Worm (Caenorhabditis elegans) whole organism, L4/young adult: ENCODE measurements around the gene sodh-2.

Experiments
- W03F9.2 ChIP-seq: fragments of 150-350 bp; optimal IDR thresholded peaks from 2 replicates; lab custom pipeline; 2014; ENCODE audit warnings: missing biosample characterization, missing genetic modification characterization
- dao-5 ChIP-seq: sonication (generic microtip); optimal IDR thresholded peaks from 2 replicates; lab custom pipeline; 2016; ENCODE audit warnings: missing genotype, missing genetic modification characterization, moderate library complexity, missing compliant biosample characterization
- him-1 ChIP-seq: sonication (generic microtip); optimal IDR thresholded peaks from 2 replicates; lab custom pipeline; 2016; ENCODE audit warnings: missing genotype, missing genetic modification reagents, missing genetic modification characterization, missing compliant biosample characterization

Gene sodh-2

DNA sequence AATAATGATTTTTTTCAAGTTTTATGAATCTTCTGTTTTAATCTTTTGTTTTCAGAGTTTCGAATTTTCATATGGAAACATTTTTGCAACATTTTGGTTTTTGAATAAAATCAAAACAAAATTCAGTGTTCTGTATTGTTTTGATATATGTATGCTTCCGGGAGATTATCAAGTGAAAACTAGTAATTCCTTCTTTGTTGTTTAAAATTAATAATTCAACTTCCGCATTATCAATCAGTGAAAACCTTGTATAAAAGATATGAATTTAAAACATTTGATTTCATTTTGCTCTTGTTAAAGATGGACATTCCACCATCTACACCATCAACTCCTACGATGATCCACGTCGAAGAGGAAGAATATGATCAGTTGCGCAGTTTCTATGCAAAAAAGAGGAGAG is 11.3 kb downstream of the sodh-2 start, which contains the start of gene sulp-5:
Gene sulp-5 (plus strand): TSS at position 301 of the 400 bp plus-strand sequence.
- no peak for TF ChIP-seq dao-5
- no peak for TF ChIP-seq W03F9.2
- no peak for TF ChIP-seq him-1

DNA sequence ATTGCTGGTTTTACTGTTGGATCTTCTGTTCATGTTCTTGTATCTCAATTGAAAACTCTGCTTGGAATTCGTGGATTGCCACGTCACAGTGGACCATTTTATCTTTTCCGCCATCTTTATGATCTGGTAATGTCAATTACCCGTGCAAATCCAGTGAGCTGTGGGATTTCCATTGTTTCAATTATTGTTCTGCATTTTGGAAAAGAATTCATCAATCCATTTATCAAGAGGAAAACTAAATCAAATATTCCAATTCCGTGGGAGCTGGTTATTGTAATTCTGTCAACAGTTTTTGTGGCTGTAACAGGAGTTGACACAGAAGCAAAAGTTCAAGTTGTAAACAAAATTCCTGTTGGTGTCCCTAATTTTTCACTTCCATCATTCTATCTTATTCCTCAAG is 14.4 kb downstream of the sodh-2 start:
- no peak for TF ChIP-seq him-1
- TF ChIP-seq W03F9.2 = no peak
- TF ChIP-seq dao-5 = no peak

DNA sequence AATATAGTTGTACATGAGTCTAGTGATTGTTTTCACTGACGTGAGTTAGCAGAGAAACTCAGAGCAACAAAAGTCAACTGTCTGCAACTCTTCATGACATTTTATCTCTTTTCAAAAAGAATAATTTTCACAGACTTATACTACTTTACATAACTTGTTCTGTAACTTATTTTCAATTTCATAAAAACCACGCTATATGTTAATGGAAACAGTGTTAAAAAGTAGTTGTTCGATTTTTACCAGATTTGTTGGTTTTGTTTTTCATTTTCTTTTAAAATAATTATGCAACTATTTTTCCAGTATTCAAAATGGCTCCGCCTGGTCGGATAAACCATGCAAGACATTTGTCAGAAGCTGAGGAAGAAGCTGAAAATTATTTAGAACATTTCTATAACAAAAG is 16.0 kb downstream of the sodh-2 start, which contains the start of gene sulp-4:
Gene sulp-4 (plus strand): TSS at position 301 of the 400 bp plus-strand sequence.
- no peak for TF ChIP-seq him-1
- no peak for TF ChIP-seq dao-5
- no peak for TF ChIP-seq W03F9.2

DNA sequence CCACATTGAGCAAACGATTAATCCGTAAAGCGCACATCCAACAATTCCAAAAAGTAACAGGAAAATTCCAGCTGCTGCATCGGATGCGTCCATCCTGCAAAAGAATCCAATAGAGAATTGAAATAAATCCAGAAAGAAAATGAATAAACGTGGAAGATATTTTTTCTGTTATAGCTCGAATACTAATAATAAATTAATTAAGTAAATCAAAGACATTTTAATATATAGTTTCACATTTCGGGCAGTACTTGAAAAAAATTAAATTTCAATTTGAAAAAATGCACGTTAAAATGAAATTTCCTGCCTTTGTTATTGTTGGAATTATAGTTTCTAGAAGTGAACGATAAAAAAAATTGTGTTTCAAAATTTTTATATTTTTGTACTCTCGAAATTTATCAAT is 22.9 kb downstream of the sodh-2 start, which contains the start of gene R13H4.7:
Gene R13H4.7 (minus strand): TSS at position 101 of the 400 bp plus-strand sequence.
- TF ChIP-seq dao-5 = no peak
- no peak for TF ChIP-seq him-1
- TF ChIP-seq W03F9.2 = no peak

DNA sequence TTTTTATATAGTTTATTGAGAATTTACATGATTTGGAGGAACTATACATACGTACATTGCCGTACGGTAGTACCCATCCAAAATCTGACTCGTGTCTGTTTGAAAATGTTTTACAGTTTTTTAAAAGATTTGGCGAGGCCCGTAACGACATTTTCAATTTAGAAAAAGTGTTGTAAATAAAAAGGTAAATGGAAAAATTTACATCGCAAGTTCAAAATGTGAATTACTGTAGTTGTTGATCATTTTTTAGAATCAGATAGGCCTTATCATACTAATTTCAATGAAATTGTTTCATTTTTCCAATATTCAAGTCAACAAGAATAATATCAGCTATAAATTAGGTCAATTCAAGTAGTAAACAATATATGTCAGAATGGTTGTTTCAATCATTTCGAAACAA is 28.2 kb downstream of the sodh-2 start, which contains the start of gene R13H4.6:
Gene R13H4.6 (plus strand): TSS at position 301 of the 400 bp plus-strand sequence.
- TF ChIP-seq him-1 (no peak), dao-5 (no peak), W03F9.2 (no peak)

DNA sequence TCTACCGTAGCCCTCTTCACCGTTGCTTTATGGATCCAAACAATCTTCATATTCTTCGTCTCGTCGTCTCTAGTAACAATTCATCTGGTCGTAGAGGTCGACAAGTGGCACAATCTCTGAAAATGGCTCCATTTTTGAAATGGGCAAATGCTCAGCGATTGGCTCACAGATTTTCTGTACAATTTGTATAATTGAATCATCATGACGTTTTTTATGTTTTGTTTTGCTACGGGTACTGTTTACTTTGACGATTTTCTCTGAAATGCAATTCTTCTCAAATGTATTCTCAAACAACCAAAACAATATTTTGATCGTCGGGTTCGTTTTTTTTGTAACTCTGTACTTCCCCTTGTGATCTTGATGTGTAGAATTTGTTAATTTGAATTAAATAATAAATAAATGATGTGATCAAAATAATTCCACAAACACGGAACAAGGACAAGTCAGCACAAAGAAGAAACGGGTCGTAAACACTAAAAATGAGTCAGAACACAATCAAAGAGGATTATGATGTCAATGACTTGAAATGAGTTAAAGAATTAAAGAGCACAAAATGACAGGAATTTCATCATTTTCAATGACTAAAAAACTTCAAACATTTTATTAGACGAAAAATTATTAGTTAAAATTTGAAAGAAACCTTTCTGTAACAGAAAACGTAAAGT is 29.0 kb downstream of the sodh-2 start:
- no peak for TF ChIP-seq W03F9.2
- no peak for TF ChIP-seq dao-5
- TF ChIP-seq him-1 = no peak

DNA sequence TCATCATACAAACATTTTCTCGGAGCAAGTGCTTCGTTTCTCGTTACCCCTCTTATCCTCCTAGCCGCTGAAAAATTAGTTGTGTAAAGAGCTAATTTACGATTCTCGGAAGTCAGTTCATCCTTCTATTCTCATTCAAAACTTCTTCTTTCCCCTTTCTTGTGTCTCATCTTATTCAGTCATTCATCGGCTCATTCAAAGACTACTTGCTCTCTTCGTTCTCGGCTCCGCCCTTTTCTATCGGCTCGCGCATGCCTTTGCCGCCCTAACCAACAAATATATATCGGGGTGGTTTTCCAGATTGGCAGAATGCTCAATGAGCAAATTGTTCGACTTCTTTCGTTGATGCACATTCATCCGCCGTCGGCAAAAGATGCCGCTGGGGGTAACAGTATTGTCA is 30.7 kb downstream of the sodh-2 start, which contains the start of gene R13H4.5:
Gene R13H4.5 (plus strand): TSS at position 301 of the 400 bp plus-strand sequence.
- no peak for TF ChIP-seq dao-5
- no peak for TF ChIP-seq W03F9.2
- no peak for TF ChIP-seq him-1

DNA sequence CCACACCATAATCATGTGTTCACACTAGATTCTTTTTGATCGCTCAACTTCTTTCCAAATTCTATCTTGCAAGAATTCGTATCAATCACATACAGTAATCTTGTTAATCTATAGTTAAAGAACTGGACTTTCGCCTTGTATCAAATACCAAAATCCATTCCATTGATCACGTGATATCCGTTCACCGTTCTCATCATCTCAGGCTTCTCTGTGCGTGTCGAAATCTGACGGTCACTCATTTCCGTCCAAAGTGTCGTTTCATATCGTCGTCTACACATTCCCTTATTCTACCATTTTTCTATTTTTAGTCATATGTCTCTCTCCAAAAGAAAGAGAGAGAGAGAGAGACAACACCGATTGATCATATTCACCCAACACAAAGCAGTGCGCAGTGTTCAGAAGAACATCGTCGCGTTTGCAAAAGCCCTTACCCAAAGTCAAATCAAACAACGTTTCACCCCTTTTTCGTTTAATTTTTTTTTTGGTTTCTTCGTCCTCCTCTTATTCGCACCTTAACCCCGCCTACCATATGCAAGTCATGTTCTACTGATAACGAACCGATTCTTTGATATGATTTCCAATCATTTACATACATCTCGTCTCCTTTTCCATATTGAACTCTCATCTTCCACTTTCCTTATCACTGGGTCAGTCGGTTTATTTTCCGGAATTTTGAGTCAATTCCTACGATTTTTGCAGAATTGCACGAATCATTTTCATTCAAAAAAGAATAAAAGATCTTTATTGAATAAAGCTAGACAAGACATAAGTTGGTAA is 31.8 kb downstream of the sodh-2 start:
- TF ChIP-seq W03F9.2 (no peak), him-1 (no peak), dao-5 (no peak)

DNA sequence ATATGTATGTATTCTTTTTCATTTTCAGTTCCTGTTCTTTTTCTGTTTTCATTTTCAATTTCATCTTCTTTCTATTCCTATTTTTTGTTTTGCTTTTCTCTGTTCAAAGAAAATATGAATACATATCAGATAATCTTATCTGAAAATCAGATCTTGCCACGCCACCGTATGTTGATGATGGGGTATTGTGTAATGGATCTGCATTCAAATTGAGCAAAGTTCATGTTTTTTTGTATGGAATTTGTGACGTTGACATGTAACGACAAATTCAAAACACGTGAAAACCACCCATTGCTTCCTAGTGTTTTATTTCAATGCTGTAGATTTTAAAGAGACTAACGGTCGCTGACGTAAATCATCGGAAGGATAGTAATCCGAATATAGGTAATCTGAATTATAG is 32.7 kb downstream of the sodh-2 start:
- no peak for TF ChIP-seq dao-5
- TF ChIP-seq him-1 = no peak
- no peak for TF ChIP-seq W03F9.2

DNA sequence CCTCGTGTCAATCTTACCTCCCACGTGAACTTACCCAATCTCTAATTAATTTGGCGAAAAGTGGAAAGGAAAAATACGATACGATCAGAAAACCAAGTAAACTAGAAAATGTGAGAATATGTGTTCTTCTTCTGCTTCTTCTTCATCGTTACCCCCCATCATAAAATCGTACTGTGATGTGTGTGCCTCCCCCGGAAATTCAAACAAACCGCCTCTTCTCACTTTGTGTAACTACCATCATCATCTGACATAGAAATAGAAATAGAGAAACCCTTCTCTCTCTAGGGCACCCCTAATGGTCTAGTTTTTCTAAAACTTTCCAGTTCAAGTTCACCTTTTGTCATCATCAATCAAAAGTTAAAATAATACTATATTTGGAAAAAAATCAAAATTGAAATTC is 33.3 kb downstream of the sodh-2 start:
- TF ChIP-seq him-1 (no peak), W03F9.2 (no peak), dao-5 (no peak)

DNA sequence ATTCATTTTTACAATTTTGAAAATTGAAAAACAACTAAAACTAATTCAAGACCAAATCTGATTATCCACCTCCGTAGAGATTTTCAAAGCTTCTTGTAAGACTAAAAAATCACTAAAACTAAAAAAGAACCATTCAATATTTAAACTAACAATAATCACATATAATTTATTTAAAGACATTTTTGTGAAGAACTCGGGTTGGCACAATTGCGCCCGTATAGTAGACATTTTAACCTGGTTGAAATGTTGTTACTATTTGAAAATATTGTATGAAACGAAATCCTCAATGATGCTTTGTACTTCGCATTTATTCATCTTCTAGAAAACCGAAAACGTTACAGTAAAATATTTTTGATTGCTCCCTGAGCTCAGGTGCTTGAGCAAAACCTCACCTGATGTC is 35.0 kb downstream of the sodh-2 start:
- TF ChIP-seq dao-5 (no peak), him-1 (no peak), W03F9.2 (no peak)

DNA sequence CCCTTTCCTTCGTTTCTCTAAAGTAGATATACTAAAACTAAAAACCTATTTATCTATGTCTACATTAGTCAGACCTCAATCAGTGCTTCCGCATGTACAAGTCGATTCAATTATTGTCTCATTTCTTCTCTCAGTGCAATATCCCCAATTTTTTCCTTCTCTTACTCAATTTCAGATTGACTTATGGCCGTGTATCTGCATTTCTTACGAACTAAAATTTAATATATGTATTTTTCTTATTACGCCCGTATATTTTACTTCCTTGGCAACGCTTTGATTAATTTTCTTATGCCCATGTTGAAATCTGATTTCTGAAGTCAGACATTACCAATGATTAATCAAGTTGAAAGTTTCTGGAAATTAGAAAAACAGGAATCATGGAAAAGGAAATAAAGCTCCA is 36.1 kb downstream of the sodh-2 start:
- TF ChIP-seq him-1 (no peak), dao-5 (no peak), W03F9.2 (no peak)

DNA sequence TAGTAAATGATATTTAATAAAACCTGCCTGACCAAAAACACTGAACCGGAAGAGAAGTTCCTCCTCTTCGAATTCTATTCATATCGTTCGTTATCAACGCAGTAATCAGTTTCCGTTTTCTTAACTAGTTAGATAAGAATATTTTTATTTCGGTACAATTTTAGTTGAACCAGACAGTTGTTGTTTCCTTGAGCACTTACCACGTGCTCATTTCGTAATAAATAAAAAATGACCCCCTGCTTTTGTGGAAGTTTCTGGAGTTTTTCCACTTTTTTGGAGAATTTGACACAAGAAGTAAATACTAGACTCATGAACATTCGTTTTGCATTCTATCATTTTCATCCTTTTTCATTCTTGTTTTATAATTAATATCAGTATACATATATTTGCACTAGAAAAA is 37.3 kb downstream of the sodh-2 start:
- TF ChIP-seq W03F9.2 (no peak), him-1 (no peak), dao-5 (no peak)

DNA sequence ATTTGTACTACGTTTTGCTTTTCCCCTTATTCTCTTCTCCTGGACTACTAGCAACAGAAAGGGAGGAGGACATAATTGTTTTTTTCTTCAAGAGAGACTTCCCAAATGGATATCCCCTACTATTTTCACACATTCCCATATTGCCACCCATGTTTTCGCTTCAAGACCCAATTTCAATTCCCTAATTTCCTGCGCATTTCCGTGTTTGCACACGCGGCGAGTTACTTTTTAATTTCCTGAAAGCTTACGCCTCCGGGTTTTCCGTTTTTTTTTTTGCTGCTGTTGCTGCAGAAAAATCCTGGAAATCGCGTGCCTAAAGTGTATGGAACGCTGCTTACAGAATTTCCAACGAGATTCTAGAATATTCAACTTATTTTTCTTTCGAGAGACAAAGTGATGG is 38.7 kb downstream of the sodh-2 start:
- TF ChIP-seq him-1 = no peak
- no peak for TF ChIP-seq W03F9.2
- no peak for TF ChIP-seq dao-5

DNA sequence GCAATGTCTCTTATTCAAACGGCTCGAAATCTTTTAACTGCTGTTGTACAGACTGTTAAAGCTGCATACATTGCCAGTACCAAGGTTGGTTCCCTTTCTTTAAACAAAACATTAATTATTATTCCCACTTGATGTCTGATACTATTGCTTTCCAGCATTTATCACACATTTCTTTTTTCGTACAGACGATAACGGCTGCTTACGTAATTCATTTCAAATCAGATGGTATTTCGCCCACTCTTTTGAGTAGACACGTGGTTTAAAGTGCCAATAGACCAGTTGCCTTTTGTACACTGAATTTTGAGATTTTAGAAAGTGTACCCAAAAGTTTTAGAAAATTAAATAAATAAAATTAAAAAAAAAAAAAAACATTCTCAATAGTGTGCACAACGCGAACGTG is 41.6 kb downstream of the sodh-2 start:
- no peak for TF ChIP-seq dao-5
- no peak for TF ChIP-seq W03F9.2
- TF ChIP-seq him-1 = no peak

DNA sequence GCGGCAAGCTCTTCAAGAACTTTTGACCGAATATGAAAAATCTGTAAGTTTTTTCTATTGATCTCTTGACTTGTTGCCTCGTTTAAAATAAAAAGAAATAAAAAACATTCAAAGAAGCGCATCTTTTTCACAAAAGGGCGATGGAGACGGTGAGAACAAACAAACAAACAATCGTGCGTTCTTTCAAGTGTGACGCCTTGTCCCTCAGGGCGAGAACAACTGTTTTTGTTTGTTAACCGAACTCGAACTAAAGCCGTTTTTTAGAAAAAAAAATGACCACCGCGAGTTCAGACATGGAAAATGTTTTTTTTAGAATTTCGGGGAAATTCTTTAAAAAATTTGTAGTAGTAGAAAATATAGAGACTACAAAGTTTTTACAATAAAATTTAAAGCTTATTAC is 44.1 kb downstream of the sodh-2 start:
- no peak for TF ChIP-seq dao-5
- TF ChIP-seq W03F9.2 = no peak
- no peak for TF ChIP-seq him-1
